Fruit fly (Drosophila melanogaster) whole organism, embryonic: ENCODE measurements around the gene IntS4.

Experiments
- C15 ChIP-seq: fragments of 200-800 bp; sonication (Bioruptor generic); IDR thresholded peaks from 3 replicates; pipeline ENCODE4 v1.3.6; 2022; ENCODE audit warnings: missing biosample characterization, missing genetic modification characterization
- CG12155 ChIP-seq: fragments of 200-800 bp; sonication (Bioruptor generic); optimal IDR thresholded peaks from 3 replicates; lab custom pipeline; 2016; ENCODE audit warnings: missing biosample characterization, missing genetic modification characterization
- CG12769 ChIP-seq: fragments of 200-800 bp; sonication (Bioruptor generic); optimal IDR thresholded peaks from 2 replicates; lab custom pipeline; 2019; ENCODE audit warnings: missing biosample characterization, mild to moderate bottlenecking, missing genetic modification characterization, moderate library complexity
- CG13123 ChIP-seq: fragments of 200-800 bp; sonication (Bioruptor generic); optimal IDR thresholded peaks from 2 replicates; lab custom pipeline; 2016; ENCODE audit warnings: missing biosample characterization, missing genetic modification characterization
- CG14441 ChIP-seq: fragments of 200-800 bp; sonication (Bioruptor generic); IDR thresholded peaks from 2 replicates; pipeline ENCODE4 v1.3.6; 2022; ENCODE audit warnings: missing biosample characterization, missing genetic modification characterization
- CG1792 ChIP-seq: fragments of 200-800 bp; sonication (Bioruptor generic); optimal IDR thresholded peaks from 2 replicates; lab custom pipeline; 2016; ENCODE audit warnings: missing biosample characterization, missing genetic modification characterization
- CG2889 ChIP-seq: fragments of 200-800 bp; sonication (Bioruptor generic); IDR thresholded peaks from 3 replicates; pipeline ENCODE4 v1.3.6; 2022; ENCODE audit warnings: missing biosample characterization, missing genetic modification characterization
- CG32767 ChIP-seq: fragments of 200-800 bp; sonication (Bioruptor generic); IDR thresholded peaks from 2 replicates; pipeline ENCODE4 v1.3.6; 2022; ENCODE audit warnings: missing biosample characterization, missing genetic modification characterization
- CG32772 ChIP-seq: fragments of 200-800 bp; sonication (Bioruptor generic); IDR thresholded peaks from 2 replicates; pipeline ENCODE4 v1.3.6; 2022; ENCODE audit warnings: missing biosample characterization, missing genetic modification characterization
- CG3407 ChIP-seq: fragments of 200-800 bp; sonication (Bioruptor generic); optimal IDR thresholded peaks from 2 replicates; lab custom pipeline; 2018; ENCODE audit warnings: missing biosample characterization, mild to moderate bottlenecking, missing genetic modification characterization
- CG3847 ChIP-seq: fragments of 200-800 bp; sonication (Bioruptor generic); IDR thresholded peaks from 2 replicates; pipeline ENCODE4 v1.3.6; 2022; ENCODE audit warnings: missing biosample characterization, missing genetic modification characterization
- CG6683 ChIP-seq: fragments of 200-800 bp; sonication (Bioruptor generic); optimal IDR thresholded peaks from 2 replicates; lab custom pipeline; 2017; ENCODE audit warnings: missing biosample characterization, mild to moderate bottlenecking, missing genetic modification characterization, missing genetic modification reagents
- CG8290 ChIP-seq, 3 experiments: fragments of 200-800 bp; sonication (Bioruptor generic); optimal IDR thresholded peaks; 2 replicates each; lab custom pipeline; 2016 to 2019; ENCODE audit warnings: missing biosample characterization in 3 of 3, missing genetic modification characterization in 3 of 3, mild to moderate bottlenecking in 2 of 3, moderate library complexity in 1 of 3
- CG8388 ChIP-seq: fragments of 200-800 bp; sonication (Bioruptor generic); optimal IDR thresholded peaks from 2 replicates; lab custom pipeline; 2019; ENCODE audit warnings: missing biosample characterization, mild to moderate bottlenecking, missing genetic modification characterization, moderate library complexity
- Camta ChIP-seq: fragments of 200-800 bp; sonication (Bioruptor generic); optimal IDR thresholded peaks from 2 replicates; lab custom pipeline; 2016; ENCODE audit warnings: missing biosample characterization, missing genetic modification characterization
- HLH3B ChIP-seq: fragments of 200-800 bp; sonication (Bioruptor generic); IDR thresholded peaks from 2 replicates; pipeline ENCODE4 v1.3.6; 2022; ENCODE audit warnings: missing biosample characterization, missing genetic modification characterization
- Hmr ChIP-seq: fragments of 200-800 bp; sonication (Bioruptor generic); optimal IDR thresholded peaks from 3 replicates; lab custom pipeline; 2017; ENCODE audit warnings: mild to moderate bottlenecking, missing biosample characterization, missing genetic modification reagents, missing genetic modification characterization
- Hsf ChIP-seq: fragments of 200-800 bp; sonication (Bioruptor generic); optimal IDR thresholded peaks from 3 replicates; lab custom pipeline; 2016; ENCODE audit warnings: missing biosample characterization, missing genetic modification characterization
- MTF-1 ChIP-seq: fragments of 200-800 bp; sonication (Bioruptor generic); optimal IDR thresholded peaks from 2 replicates; lab custom pipeline; 2018; ENCODE audit warnings: missing biosample characterization, mild to moderate bottlenecking, missing genetic modification characterization, borderline replicate concordance
- Meics ChIP-seq: fragments of 200-800 bp; sonication (Bioruptor generic); optimal IDR thresholded peaks from 2 replicates; lab custom pipeline; 2017; ENCODE audit warnings: missing biosample characterization, mild to moderate bottlenecking, missing genetic modification characterization
- Nf-YB ChIP-seq: fragments of 200-800 bp; sonication (Bioruptor generic); optimal IDR thresholded peaks from 3 replicates; lab custom pipeline; 2019; ENCODE audit warnings: missing biosample characterization, mild to moderate bottlenecking, missing genetic modification characterization, moderate library complexity
- Pdp1 ChIP-seq, 2 experiments: fragments of 200-800 bp; sonication (Bioruptor generic); optimal IDR thresholded peaks; 3 replicates each; lab custom pipeline; 2016; ENCODE audit warnings: missing biosample characterization in 2 of 2, missing genetic modification characterization in 2 of 2, mild to moderate bottlenecking in 1 of 2, moderate library complexity in 1 of 2
- Rx ChIP-seq: fragments of 200-800 bp; sonication (Bioruptor generic); IDR thresholded peaks from 2 replicates; pipeline ENCODE4 v1.3.6; 2022; ENCODE audit warnings: missing biosample characterization, missing genetic modification characterization
- Scr ChIP-seq: fragments of 200-800 bp; sonication (Bioruptor generic); IDR thresholded peaks from 2 replicates; pipeline ENCODE4 v1.3.6; 2022; ENCODE audit warnings: missing biosample characterization, missing genetic modification characterization; ENCODE audit not compliant: partially characterized antibody
- Sin3A ChIP-seq: fragments of >200 bp; optimal IDR thresholded peaks from 2 replicates; lab custom pipeline; 2018
- Usf ChIP-seq: fragments of 200-800 bp; sonication (Bioruptor generic); optimal IDR thresholded peaks from 2 replicates; lab custom pipeline; 2017; ENCODE audit warnings: missing genotype, missing biosample characterization, missing genetic modification characterization
- al ChIP-seq: fragments of 200-800 bp; sonication (Bioruptor generic); IDR thresholded peaks from 2 replicates; pipeline ENCODE4 v1.3.6; 2022; ENCODE audit warnings: missing biosample characterization, missing genetic modification characterization
- aop ChIP-seq: fragments of 200-800 bp; sonication (Bioruptor generic); IDR thresholded peaks from 2 replicates; pipeline ENCODE4 v1.3.6; 2022; ENCODE audit warnings: missing biosample characterization, missing genetic modification characterization
- ara ChIP-seq: fragments of 200-800 bp; sonication (Bioruptor generic); IDR thresholded peaks from 2 replicates; pipeline ENCODE4 v1.3.6; 2022; ENCODE audit warnings: missing biosample characterization, missing genetic modification characterization
- ato ChIP-seq: fragments of 200-800 bp; sonication (Bioruptor generic); IDR thresholded peaks from 2 replicates; pipeline ENCODE4 v1.3.6; 2022; ENCODE audit warnings: missing biosample characterization, missing genetic modification characterization; ENCODE audit not compliant: partially characterized antibody
- ci ChIP-seq: fragments of 200-800 bp; sonication (Bioruptor generic); IDR thresholded peaks from 3 replicates; pipeline ENCODE4 v1.3.6; 2022; ENCODE audit warnings: missing biosample characterization, missing genetic modification characterization
- croc ChIP-seq: fragments of 200-800 bp; sonication (Bioruptor generic); conservative IDR thresholded peaks from 3 replicates; pipeline ENCODE4 v1.3.6; 2022; ENCODE audit warnings: missing biosample characterization, missing genetic modification characterization
- crp ChIP-seq, 2 experiments: fragments of 200-800 bp; sonication (Bioruptor generic); optimal IDR thresholded peaks; 2 replicates in 1 of 2; 3 replicates in 1 of 2; lab custom pipeline; 2017; ENCODE audit warnings: missing biosample characterization in 2 of 2, missing genetic modification characterization in 2 of 2, mild to moderate bottlenecking in 1 of 2, moderate library complexity in 1 of 2
- ems ChIP-seq: fragments of 200-800 bp; sonication (Bioruptor generic); optimal IDR thresholded peaks from 3 replicates; lab custom pipeline; 2016; ENCODE audit warnings: missing biosample characterization, missing genetic modification characterization
- grau ChIP-seq: fragments of 200-800 bp; optimal IDR thresholded peaks from 3 replicates; lab custom pipeline; 2019; ENCODE audit warnings: missing biosample characterization, mild to moderate bottlenecking, missing genetic modification characterization, moderate library complexity
- gro ChIP-seq: fragments of 200-800 bp; sonication (Bioruptor generic); optimal IDR thresholded peaks from 2 replicates; lab custom pipeline; 2016; ENCODE audit warnings: missing biosample characterization, missing genetic modification characterization
- gsb ChIP-seq: fragments of 200-800 bp; sonication (Bioruptor generic); IDR thresholded peaks from 2 replicates; pipeline ENCODE4 v1.3.6; 2022; ENCODE audit warnings: missing biosample characterization, missing genetic modification characterization
- ind ChIP-seq: fragments of 200-800 bp; sonication (Bioruptor generic); optimal IDR thresholded peaks from 3 replicates; lab custom pipeline; 2016; ENCODE audit warnings: missing biosample characterization, missing genetic modification characterization
- jigr1 ChIP-seq: fragments of 200-800 bp; sonication (Bioruptor generic); IDR thresholded peaks from 3 replicates; pipeline ENCODE4 v1.3.6; 2022; ENCODE audit warnings: missing biosample characterization, missing genetic modification characterization
- jumu ChIP-seq: fragments of 200-800 bp; sonication (Bioruptor generic); optimal IDR thresholded peaks from 3 replicates; lab custom pipeline; 2016; ENCODE audit warnings: missing biosample characterization, missing genetic modification characterization
- lmd ChIP-seq: fragments of 200-800 bp; sonication (Bioruptor generic); IDR thresholded peaks from 2 replicates; pipeline ENCODE4 v1.3.6; 2022; ENCODE audit warnings: missing biosample characterization, missing genetic modification characterization
- oc ChIP-seq: fragments of 200-800 bp; sonication (Bioruptor generic); optimal IDR thresholded peaks from 2 replicates; lab custom pipeline; 2018; ENCODE audit warnings: missing biosample characterization, mild to moderate bottlenecking, missing genetic modification characterization, moderate library complexity
- run ChIP-seq: fragments of 200-800 bp; sonication (Bioruptor generic); optimal IDR thresholded peaks from 3 replicates; lab custom pipeline; 2018; ENCODE audit warnings: missing biosample characterization, mild to moderate bottlenecking, missing genetic modification characterization
- sim ChIP-seq: fragments of 200-800 bp; sonication (Bioruptor generic); IDR thresholded peaks from 2 replicates; pipeline ENCODE4 v1.3.6; 2022; ENCODE audit warnings: missing biosample characterization, missing genetic modification characterization
- sob ChIP-seq: fragments of 200-800 bp; sonication (Bioruptor generic); IDR thresholded peaks from 2 replicates; pipeline ENCODE4 v1.3.6; 2022; ENCODE audit warnings: missing biosample characterization, missing genetic modification characterization
- ssp ChIP-seq: fragments of 200-800 bp; sonication (Bioruptor generic); IDR thresholded peaks from 2 replicates; pipeline ENCODE4 v1.3.6; 2022; ENCODE audit warnings: missing biosample characterization, missing genetic modification characterization
- vfl ChIP-seq: fragments of 200-800 bp; sonication (Bioruptor generic); optimal IDR thresholded peaks from 2 replicates; lab custom pipeline; 2016; ENCODE audit warnings: missing biosample characterization, missing genetic modification characterization
- zen ChIP-seq: fragments of 200-800 bp; sonication (Bioruptor generic); optimal IDR thresholded peaks from 3 replicates; lab custom pipeline; 2018; ENCODE audit warnings: missing biosample characterization, mild to moderate bottlenecking, missing genetic modification characterization, moderate library complexity
- zen2 ChIP-seq: fragments of 200-800 bp; sonication (Bioruptor generic); IDR thresholded peaks from 3 replicates; pipeline ENCODE4 v1.3.6; 2022; ENCODE audit warnings: missing biosample characterization, missing genetic modification characterization; ENCODE audit not compliant: partially characterized antibody
- zfh1 ChIP-seq: fragments of 200-800 bp; sonication (Bioruptor generic); IDR thresholded peaks from 3 replicates; pipeline ENCODE4 v1.3.6; 2022; ENCODE audit warnings: missing biosample characterization, missing genetic modification characterization

Gene IntS4

DNA sequence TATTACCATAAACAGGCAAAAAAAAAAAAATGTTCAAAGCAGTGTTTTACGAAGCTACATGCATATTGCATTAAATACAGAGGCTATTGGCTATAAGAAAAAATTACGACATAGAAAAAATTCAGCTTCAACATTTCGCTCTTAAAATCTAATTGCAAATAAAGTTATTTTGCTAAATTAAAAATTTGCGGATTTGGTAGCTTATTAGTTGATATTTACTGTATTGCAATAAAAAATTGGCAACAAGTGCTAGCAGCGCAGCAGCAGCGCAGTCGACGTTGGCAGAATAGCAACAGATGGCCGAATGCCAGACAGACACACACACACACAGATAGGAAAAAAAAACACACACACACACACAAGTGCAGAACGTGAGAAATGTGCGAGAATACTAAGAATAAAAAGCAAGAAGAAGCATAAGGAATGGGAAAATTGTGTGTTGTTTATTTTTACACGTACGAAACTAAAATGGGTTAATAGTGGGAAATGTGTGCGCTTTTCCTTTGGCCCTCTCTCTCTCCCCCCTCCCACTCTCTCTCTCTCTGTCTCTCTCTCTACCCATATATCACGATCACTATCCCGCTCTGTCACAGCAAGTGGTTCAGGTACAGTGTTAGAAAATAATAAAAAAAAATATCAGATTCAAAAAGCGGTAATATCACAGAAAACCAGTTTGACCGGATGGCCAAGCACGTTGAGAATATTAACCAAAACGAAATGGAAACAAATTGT, 24.8 kb downstream of the IntS4 start (continued):
- TF ChIP-seq sim (GFP tag; lab: Robert Waterston, UW) = no peak
- 0 out of 2 replicates have a peak, but pooled peaks have one; percentile 19 for TF ChIP-seq HLH3B (GFP tag; lab: Robert Waterston, UW)
- peak; percentile 16 for TF ChIP-seq Hsf (GFP tag; lab: Kevin White, UChicago)
- TF ChIP-seq lmd (GFP tag; lab: Robert Waterston, UW) = peak; percentile 40; the same call in 1 of the 2 replicates
- TF ChIP-seq CG8290 (GFP tag; optimal IDR thresholded peaks at IDR 0.05; lab: Kevin White, UChicago) = no peak
- peak in 1 of 2 experiments; percentile 12 for TF ChIP-seq CG8290 (tag; optimal IDR thresholded peaks at IDR 0.05; lab: Kevin White, UChicago)
- peak; percentile 71 for TF ChIP-seq al (GFP tag; lab: Robert Waterston, UW)
- no peak for TF ChIP-seq CG1792
- TF ChIP-seq CG14441 = no peak
- TF ChIP-seq Rx (GFP tag; lab: Robert Waterston, UW) = no peak
- TF ChIP-seq vfl (GFP tag; lab: Kevin White, UChicago) = no peak
- TF ChIP-seq ato (GFP tag; lab: Robert Waterston, UW) = no peak
- TF ChIP-seq gro (GFP tag; lab: Kevin White, UChicago) = no peak
- no peak for TF ChIP-seq CG13123 (GFP tag; lab: Kevin White, UChicago)
- TF ChIP-seq MTF-1 = no peak
- peak; percentile 23 for TF ChIP-seq ind (GFP tag; lab: Kevin White, UChicago)
- 0 out of 3 replicates have a peak, but pooled peaks have one; percentile 45 for TF ChIP-seq zfh1 (GFP tag; lab: Robert Waterston, UW)
- TF ChIP-seq zen2 (GFP tag; lab: Robert Waterston, UW) = no peak
- no peak for TF ChIP-seq CG32767
- TF ChIP-seq crp (GFP tag; optimal IDR thresholded peaks at IDR 0.05; lab: Kevin White, UChicago) = no peak
- TF ChIP-seq CG3847 (GFP tag; lab: Robert Waterston, UW) = peak; percentile 45
- TF ChIP-seq CG8388 = no peak
- TF ChIP-seq Sin3A (lab: Kevin White, UChicago) = no peak
- TF ChIP-seq ems (GFP tag; lab: Kevin White, UChicago) = no peak
- no peak for TF ChIP-seq run
- no peak for TF ChIP-seq Usf (GFP tag; lab: Kevin White, UChicago)
- no peak for TF ChIP-seq Camta
- peak; percentile 90 for TF ChIP-seq CG12769 (tag; lab: Kevin White, UChicago)
- TF ChIP-seq Pdp1 (GFP tag; optimal IDR thresholded peaks at IDR 0.05; lab: Kevin White, UChicago) = no peak
- peak; percentile 83 for TF ChIP-seq grau (tag; lab: Kevin White, UChicago)
- no peak for TF ChIP-seq CG3407 (GFP tag; lab: Kevin White, UChicago)
- no peak for TF ChIP-seq CG6683 (GFP tag; lab: Kevin White, UChicago)
- TF ChIP-seq jigr1 = no peak
- peak; percentile 21 for TF ChIP-seq Hmr (GFP tag; lab: Kevin White, UChicago)
- no peak for TF ChIP-seq croc (GFP tag; lab: Robert Waterston, UW)
- TF ChIP-seq CG2889 (GFP tag; lab: Robert Waterston, UW) = 0 out of 3 replicates have a peak, but pooled peaks have one; percentile 16
- TF ChIP-seq ci (GFP tag; lab: Robert Waterston, UW) = no peak
- no peak for TF ChIP-seq CG12155 (GFP tag; lab: Kevin White, UChicago)
- TF ChIP-seq sob (GFP tag; lab: Robert Waterston, UW) = peak; percentile 20; the same call in 1 of the 2 replicates
- no peak for TF ChIP-seq Nf-YB (GFP tag; lab: Kevin White, UChicago)
- no peak; the same call in 1 of the 2 replicates for TF ChIP-seq ara (GFP tag; lab: Robert Waterston, UW)
- no peak for TF ChIP-seq oc (tag; lab: Kevin White, UChicago)
- peak; percentile 32; the same call in 1 of the 2 replicates for TF ChIP-seq CG32772 (GFP tag; lab: Robert Waterston, UW)
- TF ChIP-seq zen = no peak
- TF ChIP-seq Scr (GFP tag; lab: Robert Waterston, UW) = no peak
- peak; percentile 20 for TF ChIP-seq Meics (GFP tag; lab: Kevin White, UChicago)
- no peak for TF ChIP-seq gsb (GFP tag; lab: Robert Waterston, UW)
- TF ChIP-seq jumu (GFP tag; lab: Kevin White, UChicago) = no peak
- TF ChIP-seq C15 (GFP tag; lab: Robert Waterston, UW) = 0 out of 3 replicates have a peak, but pooled peaks have one; percentile 27
- TF ChIP-seq aop (GFP tag; lab: Robert Waterston, UW) = no peak
- no peak for TF ChIP-seq ssp (GFP tag; lab: Robert Waterston, UW)
